Worm (Caenorhabditis elegans) whole organism, late embryonic: ENCODE data around the gene epic-2.
A peak's percentile ranks its signal among the peaks of the same experiment; 100 is the strongest.

Experiments used
- C08G9.2 ChIP-seq: sonication (generic microtip); optimal IDR thresholded peaks from 2 replicates; lab custom pipeline; 2016; ENCODE audit warnings: mild to moderate bottlenecking, missing genetic modification characterization, moderate library complexity, missing compliant biosample characterization
- C38D4.7 ChIP-seq: fragments of 200-800 bp; sonication (Bioruptor generic); optimal IDR thresholded peaks from 2 replicates; lab custom pipeline; 2018; ENCODE audit warnings: mild to moderate bottlenecking, missing genetic modification characterization, moderate library complexity, missing compliant biosample characterization
- F13H6.1 ChIP-seq: sonication (generic microtip); optimal IDR thresholded peaks from 2 replicates; lab custom pipeline; 2016; ENCODE audit warnings: missing genetic modification characterization, missing compliant biosample characterization
- K02D7.2 ChIP-seq: sonication (generic microtip); optimal IDR thresholded peaks from 2 replicates; lab custom pipeline; 2017; ENCODE audit warnings: mild to moderate bottlenecking, missing genetic modification characterization, missing compliant biosample characterization
- ahr-1 ChIP-seq: sonication (generic microtip); optimal IDR thresholded peaks from 2 replicates; lab custom pipeline; 2016; ENCODE audit warnings: missing genetic modification characterization, missing compliant biosample characterization
- ama-1 ChIP-seq: fragments of 150-350 bp; optimal IDR thresholded peaks from 2 replicates; lab custom pipeline; 2014
- ceh-14 ChIP-seq: sonication (generic microtip); optimal IDR thresholded peaks from 2 replicates; lab custom pipeline; 2016; ENCODE audit warnings: missing genotype, missing genetic modification characterization, missing compliant biosample characterization
- ceh-18 ChIP-seq: sonication (generic microtip); optimal IDR thresholded peaks from 2 replicates; lab custom pipeline; 2016; ENCODE audit warnings: missing genetic modification characterization, missing compliant biosample characterization
- ceh-2 ChIP-seq: sonication (generic microtip); optimal IDR thresholded peaks from 2 replicates; lab custom pipeline; 2016; ENCODE audit warnings: missing genotype, missing genetic modification characterization, missing compliant biosample characterization
- ceh-22 ChIP-seq: sonication (generic microtip); optimal IDR thresholded peaks from 2 replicates; lab custom pipeline; 2017; ENCODE audit warnings: missing biosample characterization, missing genetic modification characterization
- ceh-31 ChIP-seq: sonication (generic microtip); optimal IDR thresholded peaks from 2 replicates; lab custom pipeline; 2016; ENCODE audit warnings: missing genetic modification characterization, missing compliant biosample characterization
- ceh-34 ChIP-seq: sonication (generic microtip); optimal IDR thresholded peaks from 2 replicates; lab custom pipeline; 2016; ENCODE audit warnings: mild to moderate bottlenecking, missing genetic modification characterization, missing compliant biosample characterization
- ceh-45 ChIP-seq: fragments of 200-800 bp; sonication (Bioruptor generic); IDR thresholded peaks from 2 replicates; pipeline ENCODE4 v1.3.6; 2022; ENCODE audit warnings: missing genetic modification reagents, missing genetic modification characterization, missing compliant biosample characterization
- ceh-9 ChIP-seq: sonication (generic microtip); optimal IDR thresholded peaks from 2 replicates; lab custom pipeline; 2016; ENCODE audit warnings: mild to moderate bottlenecking, missing genetic modification characterization, inconsistent platforms, missing compliant biosample characterization
- dmd-4 ChIP-seq: sonication (generic microtip); optimal IDR thresholded peaks from 2 replicates; lab custom pipeline; 2016; ENCODE audit warnings: borderline replicate concordance, missing genetic modification characterization, missing compliant biosample characterization
- dve-1 ChIP-seq: sonication (generic microtip); optimal IDR thresholded peaks from 2 replicates; lab custom pipeline; 2017; ENCODE audit warnings: antibody characterized with exemption, mild to moderate bottlenecking, missing genetic modification characterization, missing compliant biosample characterization
- elt-2 ChIP-seq: sonication (generic microtip); optimal IDR thresholded peaks from 2 replicates; lab custom pipeline; 2016; ENCODE audit warnings: missing genetic modification reagents, missing genetic modification characterization, missing compliant biosample characterization
- ets-4 ChIP-seq: sonication (generic microtip); optimal IDR thresholded peaks from 2 replicates; lab custom pipeline; 2016; ENCODE audit warnings: missing genetic modification characterization, missing compliant biosample characterization
- fax-1 ChIP-seq: sonication (generic microtip); optimal IDR thresholded peaks from 2 replicates; lab custom pipeline; 2016; ENCODE audit warnings: missing genotype, missing genetic modification characterization, missing compliant biosample characterization
- fkh-10 ChIP-seq: fragments of 150-350 bp; optimal IDR thresholded peaks from 2 replicates; lab custom pipeline; 2014; ENCODE audit warnings: missing biosample characterization, missing genetic modification reagents, missing genetic modification characterization
- fkh-6 ChIP-seq: sonication (generic microtip); optimal IDR thresholded peaks from 2 replicates; lab custom pipeline; 2016; ENCODE audit warnings: missing genetic modification characterization, missing compliant biosample characterization
- gmeb-2 ChIP-seq: sonication (generic microtip); optimal IDR thresholded peaks from 2 replicates; lab custom pipeline; 2016; ENCODE audit warnings: missing genetic modification characterization, inconsistent platforms, missing compliant biosample characterization
- hlh-13 ChIP-seq: fragments of 200-800 bp; sonication (Bioruptor generic); optimal IDR thresholded peaks from 2 replicates; lab custom pipeline; 2018; ENCODE audit warnings: mild to moderate bottlenecking, missing genetic modification characterization, missing compliant biosample characterization
- hlh-30 ChIP-seq: sonication (generic microtip); optimal IDR thresholded peaks from 2 replicates; lab custom pipeline; 2017; ENCODE audit warnings: antibody characterized with exemption, missing genetic modification characterization, missing compliant biosample characterization; ENCODE audit not compliant: insufficient read depth
- hlh-8 ChIP-seq: sonication (generic microtip); optimal IDR thresholded peaks from 2 replicates; lab custom pipeline; 2016; ENCODE audit warnings: missing genotype, missing genetic modification characterization, missing compliant biosample characterization
- mec-3 ChIP-seq: sonication (generic microtip); optimal IDR thresholded peaks from 2 replicates; lab custom pipeline; 2016; ENCODE audit warnings: borderline replicate concordance, missing genetic modification characterization, missing compliant biosample characterization
- nfya-1 ChIP-seq: sonication (generic microtip); optimal IDR thresholded peaks from 2 replicates; lab custom pipeline; 2017; ENCODE audit warnings: missing genetic modification characterization, mild to moderate bottlenecking, missing compliant biosample characterization, antibody characterized with exemption, moderate library complexity
- nhr-11 ChIP-seq: fragments of 150-350 bp; optimal IDR thresholded peaks from 2 replicates; lab custom pipeline; 2014; ENCODE audit warnings: missing biosample characterization, missing genetic modification characterization
- npax-4 ChIP-seq: sonication (generic microtip); optimal IDR thresholded peaks from 2 replicates; lab custom pipeline; 2016; ENCODE audit warnings: missing genetic modification characterization, missing compliant biosample characterization
- pag-3 ChIP-seq: sonication (generic microtip); optimal IDR thresholded peaks from 2 replicates; lab custom pipeline; 2016; ENCODE audit warnings: missing compliant biosample characterization, missing genetic modification characterization, borderline replicate concordance
- pha-2 ChIP-seq: sonication (generic microtip); optimal IDR thresholded peaks from 2 replicates; lab custom pipeline; 2017; ENCODE audit warnings: mild to moderate bottlenecking, missing genetic modification characterization, missing compliant biosample characterization
- ref-2 ChIP-seq: sonication (generic microtip); optimal IDR thresholded peaks from 2 replicates; lab custom pipeline; 2016; ENCODE audit warnings: missing genetic modification characterization, missing compliant biosample characterization
- sdc-2 ChIP-seq: sonication (generic microtip); optimal IDR thresholded peaks from 2 replicates; lab custom pipeline; 2016; ENCODE audit warnings: missing genotype, missing genetic modification characterization, missing compliant biosample characterization
- tbx-2 ChIP-seq: sonication (generic microtip); optimal IDR thresholded peaks from 2 replicates; lab custom pipeline; 2016; ENCODE audit warnings: missing genetic modification characterization, missing compliant biosample characterization
- tbx-7 ChIP-seq: sonication (generic microtip); optimal IDR thresholded peaks from 2 replicates; lab custom pipeline; 2016; ENCODE audit warnings: missing genotype, missing genetic modification characterization, missing compliant biosample characterization
- ttx-3 ChIP-seq: sonication (generic microtip); optimal IDR thresholded peaks from 2 replicates; lab custom pipeline; 2016; ENCODE audit warnings: missing genetic modification reagents, missing genetic modification characterization, missing compliant biosample characterization
- unc-42 ChIP-seq: sonication (generic microtip); optimal IDR thresholded peaks from 2 replicates; lab custom pipeline; 2016; ENCODE audit warnings: missing genotype, missing genetic modification characterization, missing compliant biosample characterization
- unc-86 ChIP-seq: sonication (generic microtip); optimal IDR thresholded peaks from 2 replicates; lab custom pipeline; 2016; ENCODE audit warnings: missing genetic modification characterization, missing compliant biosample characterization
- zip-5 ChIP-seq: sonication (generic microtip); optimal IDR thresholded peaks from 2 replicates; lab custom pipeline; 2016; ENCODE audit warnings: missing genetic modification characterization, missing compliant biosample characterization
- ztf-16 ChIP-seq: sonication (generic microtip); optimal IDR thresholded peaks from 2 replicates; lab custom pipeline; 2017; ENCODE audit warnings: missing genetic modification characterization, missing compliant biosample characterization

Gene epic-2

DNA sequence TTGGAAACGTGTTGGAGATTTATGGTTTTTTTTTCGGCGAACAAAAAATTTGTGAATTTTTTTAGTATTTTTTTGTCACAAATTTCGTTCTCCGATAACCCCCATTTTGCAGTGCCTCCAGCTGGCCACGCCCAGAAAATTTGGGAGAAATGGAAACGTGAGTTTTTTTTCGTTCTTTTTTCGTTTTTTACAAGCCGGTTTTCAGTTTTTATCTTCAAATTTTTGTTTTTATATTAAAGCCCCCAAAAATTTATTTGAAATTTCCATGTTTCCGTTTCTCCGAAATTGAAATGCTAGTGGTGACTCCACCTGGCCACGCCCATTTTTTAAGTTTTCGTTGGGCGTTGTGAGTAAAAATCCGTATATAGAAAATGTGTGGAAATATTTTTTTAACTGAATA, 33.4 kb upstream of the epic-2 start (continued):
- TF ChIP-seq mec-3 (tag; lab: Kevin White, UChicago) (peak; percentile 78), ztf-16 (tag; lab: Kevin White, UChicago) (peak; percentile 66), ceh-22 (tag; lab: Kevin White, UChicago) (no peak), hlh-8 (tag; lab: Kevin White, UChicago) (peak; percentile 84), zip-5 (tag; lab: Kevin White, UChicago) (peak; percentile 89), nhr-11 (tag; lab: Kevin White, UChicago) (no peak), C08G9.2 (tag; lab: Kevin White, UChicago) (peak; percentile 90), ama-1 (no peak), ceh-18 (tag; lab: Kevin White, UChicago) (peak; percentile 2), elt-2 (peak; percentile 78), fax-1 (tag; lab: Kevin White, UChicago) (peak; percentile 85), nfya-1 (no peak), F13H6.1 (tag; lab: Kevin White, UChicago) (peak; percentile 78), tbx-2 (tag; lab: Kevin White, UChicago) (peak; percentile 94), K02D7.2 (tag; lab: Kevin White, UChicago) (peak; percentile 49), hlh-13 (no peak), ceh-34 (tag; lab: Kevin White, UChicago) (peak; percentile 64), ahr-1 (tag; lab: Kevin White, UChicago) (peak; percentile 79), fkh-10 (GFP tag; lab: Kevin White, UChicago) (no peak), tbx-7 (tag; lab: Kevin White, UChicago) (peak; percentile 96), unc-86 (tag; lab: Kevin White, UChicago) (peak; percentile 20), dmd-4 (tag; lab: Kevin White, UChicago) (peak; percentile 82), pha-2 (tag; lab: Kevin White, UChicago) (peak; percentile 47), gmeb-2 (tag; lab: Kevin White, UChicago) (peak; percentile 46), ceh-31 (tag; lab: Kevin White, UChicago) (peak; percentile 98), C38D4.7 (GFP tag; lab: Kevin White, UChicago) (no peak), fkh-6 (peak; percentile 80), sdc-2 (peak; percentile 58), ref-2 (tag; lab: Kevin White, UChicago) (peak; percentile 94), ceh-9 (no peak), ceh-2 (peak; percentile 93), ets-4 (tag; lab: Kevin White, UChicago) (peak; percentile 77)

ce11 chrIV:1691651-1692050, 28.9 kb upstream of the epic-2 start:
- TF ChIP-seq unc-42 (tag; lab: Kevin White, UChicago) = peak; percentile 80
- no peak for TF ChIP-seq C08G9.2 (tag; lab: Kevin White, UChicago)
- TF ChIP-seq, all 69 proteins: peak for 1

DNA sequence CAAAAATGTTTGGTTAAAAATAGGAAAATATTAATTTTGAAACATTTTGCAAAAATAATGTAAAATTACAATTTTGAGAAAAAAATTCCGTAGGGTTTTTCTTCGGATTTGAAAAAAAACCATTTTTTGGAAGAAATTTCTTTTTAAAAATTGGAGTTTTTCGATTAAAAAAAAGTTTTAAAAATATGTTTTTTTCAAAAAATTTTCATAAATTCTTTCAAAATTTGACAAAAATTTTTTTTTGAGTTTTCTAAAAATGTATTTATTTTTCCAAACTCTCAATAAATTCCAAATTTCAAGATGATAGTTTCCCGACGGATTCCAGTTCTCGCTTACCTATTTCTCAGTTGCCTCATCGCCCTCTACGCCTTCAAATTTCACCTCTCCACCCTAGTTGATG, 21.0 kb upstream of the epic-2 start, which contains the start of gene bus-2:
Gene bus-2, plus strand, starts transcription at position 301 of the 400 bp plus-strand sequence.
- TF ChIP-seq dve-1 (tag; lab: Kevin White, UChicago) (no peak), ceh-45 (GFP tag; lab: Robert Waterston, UW) (no peak), pag-3 (tag; lab: Kevin White, UChicago) (no peak), ceh-14 (no peak), ttx-3 (tag; lab: Kevin White, UChicago) (no peak), hlh-30 (tag; lab: Kevin White, UChicago) (no peak), npax-4 (tag; lab: Kevin White, UChicago) (no peak), unc-42 (tag; lab: Kevin White, UChicago) (no peak)
